Worm (Caenorhabditis elegans): ENCODE data around the gene R74.8.

DNA sequence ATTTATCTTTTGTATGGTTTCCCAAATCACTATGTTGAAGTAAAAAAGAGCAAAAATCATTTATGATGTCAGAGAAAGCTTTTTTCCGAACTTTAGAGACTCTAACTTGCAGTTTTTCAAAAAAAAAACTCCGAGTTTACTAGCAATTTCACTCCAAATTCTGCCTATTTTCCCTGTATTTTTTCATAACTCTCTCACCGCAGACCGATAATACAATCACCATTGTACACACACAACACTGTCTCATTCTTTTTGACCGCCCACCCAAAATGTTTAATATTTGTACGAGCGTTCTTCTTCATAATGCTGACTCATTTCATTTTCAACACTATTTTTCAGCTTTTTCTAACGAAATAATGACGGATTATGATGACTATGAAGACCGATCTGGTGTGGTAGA is 22.8 kb downstream of the R74.8 start, which contains the start of gene F43C1.5:
- no peak for TF ChIP-seq tbx-37 (GFP tag; conservative IDR thresholded peaks at IDR 0.05)
- no peak for TF ChIP-seq hmbx-1 (tag; optimal IDR thresholded peaks at IDR 0.05)
- no peak for TF ChIP-seq ama-1 (optimal IDR thresholded peaks at IDR 0.05)
- no peak for TF ChIP-seq hmg-4 (GFP tag; optimal IDR thresholded peaks at IDR 0.05)
- no peak for TF ChIP-seq scrt-1 (GFP tag; IDR thresholded peaks at IDR 0.05)
- TF ChIP-seq tbx-11 (GFP tag; IDR thresholded peaks at IDR 0.05), result no peak
- no peak for TF ChIP-seq hnd-1 (tag; optimal IDR thresholded peaks at IDR 0.05)
- no peak for TF ChIP-seq F13C5.2 (tag; optimal IDR thresholded peaks at IDR 0.05)
- TF ChIP-seq aly-1 (tag; optimal IDR thresholded peaks at IDR 0.05), result no peak
- TF ChIP-seq pes-1 (GFP tag; IDR thresholded peaks at IDR 0.05), result no peak
- no peak for TF ChIP-seq sea-1 (GFP tag; conservative IDR thresholded peaks at IDR 0.05)
- no peak for TF ChIP-seq ceh-36 (tag; optimal IDR thresholded peaks at IDR 0.05)
- no peak for TF ChIP-seq flt-1 (GFP tag; IDR thresholded peaks at IDR 0.05)

All from whole organism, early embryonic.